Worm (Caenorhabditis elegans) whole organism, early embryonic: Measurements from ENCODE around the gene C27A2.12.

Experiments
- B0310.2 ChIP-seq: sonication (generic microtip); optimal IDR thresholded peaks from 2 replicates; lab custom pipeline; 2016; ENCODE audit warnings: mild to moderate bottlenecking, missing genetic modification characterization, missing compliant biosample characterization
- F13C5.2 ChIP-seq: sonication (generic microtip); optimal IDR thresholded peaks from 2 replicates; lab custom pipeline; 2017; ENCODE audit warnings: mild to moderate bottlenecking, missing genetic modification characterization, inconsistent platforms, missing compliant biosample characterization
- aly-1 ChIP-seq: sonication (generic microtip); optimal IDR thresholded peaks from 2 replicates; lab custom pipeline; 2016; ENCODE audit warnings: missing genetic modification characterization, missing compliant biosample characterization
- ama-1 ChIP-seq: fragments of 150-350 bp; optimal IDR thresholded peaks from 2 replicates; lab custom pipeline; 2014
- ceh-13 ChIP-seq: fragments of 200-800 bp; sonication (Bioruptor generic); optimal IDR thresholded peaks from 2 replicates; lab custom pipeline; 2018; ENCODE audit warnings: mild to moderate bottlenecking, missing genetic modification characterization, missing compliant biosample characterization
- ceh-36 ChIP-seq: sonication (generic microtip); optimal IDR thresholded peaks from 2 replicates; lab custom pipeline; 2016; ENCODE audit warnings: missing genetic modification characterization, inconsistent platforms, missing compliant biosample characterization
- ets-7 ChIP-seq: sonication (generic microtip); optimal IDR thresholded peaks from 2 replicates; lab custom pipeline; 2016; ENCODE audit warnings: missing genotype, missing genetic modification characterization, missing compliant biosample characterization
- flt-1 ChIP-seq: fragments of 200-800 bp; sonication (Bioruptor generic); IDR thresholded peaks from 2 replicates; pipeline ENCODE4 v1.3.6; 2022; ENCODE audit warnings: missing genetic modification characterization, missing compliant biosample characterization
- hmbx-1 ChIP-seq: sonication (generic microtip); optimal IDR thresholded peaks from 2 replicates; lab custom pipeline; 2016; ENCODE audit warnings: mild to moderate bottlenecking, missing genetic modification characterization, missing compliant biosample characterization
- hmg-4 ChIP-seq: fragments of 200-800 bp; sonication (Bioruptor generic); optimal IDR thresholded peaks from 2 replicates; lab custom pipeline; 2018; ENCODE audit warnings: mild to moderate bottlenecking, missing genetic modification characterization, missing compliant biosample characterization
- hnd-1 ChIP-seq: sonication (generic microtip); optimal IDR thresholded peaks from 2 replicates; lab custom pipeline; 2016; ENCODE audit warnings: missing genetic modification characterization, missing compliant biosample characterization
- pes-1 ChIP-seq: fragments of 200-800 bp; sonication (Bioruptor generic); IDR thresholded peaks from 2 replicates; pipeline ENCODE4 v1.3.6; 2022; ENCODE audit warnings: missing genetic modification reagents, missing genetic modification characterization, missing compliant biosample characterization
- scrt-1 ChIP-seq: fragments of 200-800 bp; sonication (Bioruptor generic); IDR thresholded peaks from 2 replicates; pipeline ENCODE4 v1.3.6; 2022; ENCODE audit warnings: missing genetic modification characterization, missing compliant biosample characterization
- sea-1 ChIP-seq: fragments of 200-800 bp; sonication (Bioruptor generic); conservative IDR thresholded peaks from 2 replicates; pipeline ENCODE4 v1.3.6; 2022; ENCODE audit warnings: missing genetic modification characterization, missing compliant biosample characterization
- tbx-11 ChIP-seq: fragments of 200-800 bp; sonication (Bioruptor generic); IDR thresholded peaks from 2 replicates; pipeline ENCODE4 v1.3.6; 2022; ENCODE audit warnings: missing genetic modification characterization, missing compliant biosample characterization
- tbx-37 ChIP-seq: fragments of 200-800 bp; sonication (Bioruptor generic); conservative IDR thresholded peaks from 2 replicates; pipeline ENCODE4 v1.3.6; 2022; ENCODE audit warnings: missing genetic modification reagents, missing genetic modification characterization, missing compliant biosample characterization
- tra-4 ChIP-seq: sonication (generic microtip); optimal IDR thresholded peaks from 2 replicates; lab custom pipeline; 2017; ENCODE audit warnings: missing genetic modification characterization, missing compliant biosample characterization

Gene C27A2.12

ce11 chrII:5058036-5058435 is at the start of gene C27A2.12:
TSS of gene C27A2.12 (minus strand) at chrII:5058136.
- TF ChIP-seq hmbx-1 (tag; lab: Kevin White, UChicago) (no peak), F13C5.2 (tag; lab: Kevin White, UChicago) (no peak), ama-1 (lab: Kevin White, UChicago) (no peak), pes-1 (GFP tag; lab: Robert Waterston, UW) (no peak), B0310.2 (tag; lab: Kevin White, UChicago) (no peak), flt-1 (GFP tag; lab: Robert Waterston, UW) (no peak), ets-7 (no peak), tra-4 (tag; lab: Kevin White, UChicago) (no peak), aly-1 (tag; lab: Kevin White, UChicago) (no peak), hmg-4 (GFP tag; lab: Kevin White, UChicago) (no peak), tbx-37 (GFP tag; lab: Robert Waterston, UW) (no peak), tbx-11 (GFP tag; lab: Robert Waterston, UW) (no peak), scrt-1 (GFP tag; lab: Robert Waterston, UW) (no peak), ceh-36 (tag; lab: Kevin White, UChicago) (no peak)

DNA sequence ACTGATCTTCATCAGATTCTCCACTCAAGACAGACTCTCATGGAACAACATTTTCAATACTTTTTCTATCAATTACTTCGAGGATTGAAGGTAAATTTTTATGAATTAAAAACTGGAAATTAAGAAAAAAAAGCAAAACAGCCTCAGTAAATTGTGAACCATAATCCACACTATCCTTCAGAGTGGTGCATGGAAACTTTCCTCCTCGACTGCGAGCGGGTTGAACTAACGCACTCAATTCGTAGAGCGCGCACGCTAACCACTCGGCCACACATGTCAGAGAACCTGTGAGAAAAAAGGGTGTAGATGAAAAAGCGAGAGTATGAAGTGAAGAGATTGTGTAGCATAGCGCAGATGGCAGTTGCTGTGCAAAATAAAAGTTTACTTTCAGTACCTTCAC is 47.1 kb upstream of the C27A2.12 start:
- TF ChIP-seq pes-1 (GFP tag; lab: Robert Waterston, UW) (peak; percentile 98), sea-1 (GFP tag; lab: Robert Waterston, UW) (peak; percentile 97), hmg-4 (GFP tag; lab: Kevin White, UChicago) (peak; percentile 99), tbx-37 (GFP tag; lab: Robert Waterston, UW) (peak; percentile 96), scrt-1 (GFP tag; lab: Robert Waterston, UW) (peak; percentile 99), tra-4 (tag; lab: Kevin White, UChicago) (peak; percentile 82), aly-1 (tag; lab: Kevin White, UChicago) (peak; percentile 99), ceh-36 (tag; lab: Kevin White, UChicago) (peak; percentile 97), ets-7 (peak; percentile 95), tbx-11 (GFP tag; lab: Robert Waterston, UW) (peak; percentile 98), hmbx-1 (tag; lab: Kevin White, UChicago) (peak; percentile 89), F13C5.2 (tag; lab: Kevin White, UChicago) (peak; percentile 97), flt-1 (GFP tag; lab: Robert Waterston, UW) (no peak; the same call in none of the 2 replicates), hnd-1 (peak; percentile 92), ceh-13 (GFP tag; lab: Kevin White, UChicago) (peak; percentile 98), B0310.2 (tag; lab: Kevin White, UChicago) (peak; percentile 98), ama-1 (lab: Kevin White, UChicago) (no peak)

DNA sequence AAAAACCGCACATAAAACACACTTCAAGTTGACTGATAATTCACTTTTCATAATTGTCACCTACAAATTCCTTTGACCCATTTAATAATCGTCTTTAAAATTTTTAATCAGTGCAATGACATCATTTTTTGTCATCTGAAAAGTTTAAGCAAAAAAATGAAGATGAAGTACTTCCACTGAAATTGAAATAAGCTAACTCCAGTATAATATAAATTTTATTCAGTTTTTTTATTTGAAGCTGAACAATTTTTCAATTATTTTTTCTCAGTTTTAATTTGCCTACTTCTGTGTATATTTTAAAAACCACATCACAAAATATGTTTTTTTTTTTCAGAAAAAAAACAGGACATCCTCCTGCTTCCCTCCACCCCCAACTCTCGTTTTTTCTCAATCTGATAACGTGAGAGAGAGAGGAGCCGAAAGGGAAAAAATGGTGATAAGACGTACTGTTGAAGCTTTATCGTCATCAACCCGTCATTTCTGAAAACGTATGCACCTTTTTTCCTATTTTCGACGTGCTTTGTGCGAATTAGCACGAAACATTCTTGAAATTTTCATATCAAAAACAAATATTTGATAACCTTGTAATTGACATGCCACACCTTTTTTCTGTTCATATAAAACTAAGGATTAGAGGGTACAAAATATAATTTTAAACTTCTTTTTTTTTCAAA is 46.0 kb upstream of the C27A2.12 start, which contains the start of the genes C04G6.11 and mpk-2:
TSS of gene C04G6.11 (minus strand) at position 51 of the 674 bp plus-strand sequence.
TSS of gene mpk-2 (plus strand) at position 335 of the 674 bp plus-strand sequence.
- TF ChIP-seq hnd-1 (no peak), ets-7 (no peak)

ce11 chrII:5103189-5103588 is 45.3 kb upstream of the C27A2.12 start:
- TF ChIP-seq hmg-4 (GFP tag; lab: Kevin White, UChicago) (no peak), aly-1 (tag; lab: Kevin White, UChicago) (no peak), sea-1 (GFP tag; lab: Robert Waterston, UW) (no peak), tbx-37 (GFP tag; lab: Robert Waterston, UW) (no peak), pes-1 (GFP tag; lab: Robert Waterston, UW) (no peak), B0310.2 (tag; lab: Kevin White, UChicago) (no peak), flt-1 (GFP tag; lab: Robert Waterston, UW) (no peak), tbx-11 (GFP tag; lab: Robert Waterston, UW) (no peak), ama-1 (lab: Kevin White, UChicago) (no peak)

DNA sequence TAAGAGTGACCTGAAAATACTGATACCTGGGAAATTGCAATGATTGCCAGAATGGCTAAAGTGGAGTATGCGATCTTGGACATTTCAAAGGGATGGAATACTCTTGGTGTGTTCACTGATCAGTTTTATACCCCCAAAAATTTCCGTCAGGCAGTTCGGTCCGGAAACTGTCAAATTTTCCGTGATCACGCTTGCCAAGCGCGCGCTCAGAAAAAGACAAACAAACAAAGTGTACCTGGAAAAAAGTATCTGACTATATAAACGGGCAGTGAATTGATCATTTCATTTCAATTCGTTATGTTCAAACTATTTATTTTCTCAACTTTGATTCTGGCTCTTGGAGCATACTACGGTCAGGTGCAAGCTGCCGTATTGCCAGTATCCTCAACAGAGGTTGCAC is 43.8 kb upstream of the C27A2.12 start, which contains the start of the genes idpb-3 and idpb-1:
TSS of gene idpb-3 (minus strand) at position 101 of the 400 bp plus-strand sequence.
TSS of gene idpb-1 (plus strand) at position 284 of the 400 bp plus-strand sequence.
- no peak for TF ChIP-seq F13C5.2 (tag; lab: Kevin White, UChicago)
- TF ChIP-seq ceh-36 (tag; lab: Kevin White, UChicago): no peak
- no peak for TF ChIP-seq hmbx-1 (tag; lab: Kevin White, UChicago)
- TF ChIP-seq tbx-11 (GFP tag; lab: Robert Waterston, UW): no peak
- TF ChIP-seq hnd-1: no peak
- no peak for TF ChIP-seq hmg-4 (GFP tag; lab: Kevin White, UChicago)
- TF ChIP-seq pes-1 (GFP tag; lab: Robert Waterston, UW): no peak
- TF ChIP-seq B0310.2 (tag; lab: Kevin White, UChicago): no peak

DNA sequence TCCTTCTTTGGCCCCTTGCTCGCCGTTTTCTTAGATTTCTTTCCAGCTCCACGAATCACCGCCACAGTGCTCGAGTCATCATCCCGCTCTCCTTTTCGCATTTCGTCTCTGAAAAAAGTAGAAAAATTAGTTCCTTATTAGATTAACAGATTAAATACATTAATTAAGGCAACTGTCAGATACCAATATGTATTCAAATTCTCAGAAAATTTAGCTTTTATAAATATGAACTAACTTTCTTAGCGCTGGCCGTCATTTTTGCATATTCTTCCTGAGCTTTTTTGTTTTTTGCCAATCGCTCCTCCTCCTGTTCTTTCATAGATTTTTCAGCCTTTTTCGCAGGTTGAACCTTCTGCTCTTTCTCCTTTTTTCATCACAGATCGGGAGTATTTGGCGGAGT is 41.7 kb upstream of the C27A2.12 start, which contains the start of gene C04G6.6:
TSS of gene C04G6.6 (minus strand) at position 101 of the 400 bp plus-strand sequence.
- TF ChIP-seq sea-1 (GFP tag; lab: Robert Waterston, UW) (no peak), F13C5.2 (tag; lab: Kevin White, UChicago) (no peak), aly-1 (tag; lab: Kevin White, UChicago) (no peak), ets-7 (no peak), hnd-1 (no peak), flt-1 (GFP tag; lab: Robert Waterston, UW) (no peak), tra-4 (tag; lab: Kevin White, UChicago) (no peak), tbx-37 (GFP tag; lab: Robert Waterston, UW) (no peak), pes-1 (GFP tag; lab: Robert Waterston, UW) (no peak), hmg-4 (GFP tag; lab: Kevin White, UChicago) (no peak), ceh-36 (tag; lab: Kevin White, UChicago) (no peak)

DNA sequence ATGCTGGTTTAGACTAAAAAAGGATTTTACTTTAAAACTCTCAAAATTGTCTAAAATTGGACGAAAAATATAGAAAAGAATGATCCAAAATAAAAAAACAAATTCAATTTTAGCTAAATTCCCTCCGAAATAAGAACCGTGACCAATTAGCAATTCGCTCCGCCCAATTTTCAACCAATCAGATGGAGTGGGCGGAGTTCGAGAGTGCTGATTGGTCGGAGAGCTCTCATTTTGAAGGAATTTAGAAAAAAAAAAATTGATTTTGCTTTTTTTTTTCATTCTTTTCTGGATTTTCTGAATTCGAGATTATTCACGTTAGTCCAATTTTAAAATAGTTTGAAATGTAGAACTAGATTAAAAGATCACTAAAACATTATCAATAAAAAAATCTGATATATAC is 41.1 kb upstream of the C27A2.12 start:
- no peak for TF ChIP-seq flt-1 (GFP tag; lab: Robert Waterston, UW)
- no peak for TF ChIP-seq pes-1 (GFP tag; lab: Robert Waterston, UW)
- no peak for TF ChIP-seq sea-1 (GFP tag; lab: Robert Waterston, UW)
